Worm (Caenorhabditis elegans): ENCODE measurements around the gene str-208.

Gene str-208

ce11 chrV:4965790-4966189 lies 9.2 kb downstream of the str-208 start:
- TF ChIP-seq arid-1 (GFP tag; conservative IDR thresholded peaks at IDR 0.05) = no peak
- no peak for TF ChIP-seq zip-11 (GFP tag; IDR thresholded peaks at IDR 0.05)
- TF ChIP-seq spr-3 (GFP tag; optimal IDR thresholded peaks at IDR 0.05) = no peak
- TF ChIP-seq ZK546.5 (tag; optimal IDR thresholded peaks at IDR 0.05) = no peak
- no peak for TF ChIP-seq snpc-4 (tag; optimal IDR thresholded peaks at IDR 0.05)
- TF ChIP-seq duxl-1 (tag; optimal IDR thresholded peaks at IDR 0.05; ENCODE audit: poor library complexity) = no peak
- TF ChIP-seq nhr-28 (tag; optimal IDR thresholded peaks at IDR 0.05) = peak; percentile 24

- TF ChIP-seq Y105C5A.15 (GFP tag; IDR thresholded peaks at IDR 0.05) (no peak), arid-1 (GFP tag; conservative IDR thresholded peaks at IDR 0.05) (no peak), php-3 (GFP tag; IDR thresholded peaks at IDR 0.05) (no peak), nhr-77 (tag; optimal IDR thresholded peaks at IDR 0.05) (no peak), ceh-44 (GFP tag; IDR thresholded peaks at IDR 0.05) (no peak), egl-27 (tag; optimal IDR thresholded peaks at IDR 0.05) (no peak), saeg-2 (GFP tag; IDR thresholded peaks at IDR 0.05) (no peak), lir-3 (tag; optimal IDR thresholded peaks at IDR 0.05) (no peak), ceh-20 (GFP tag; IDR thresholded peaks at IDR 0.05) (no peak), aha-1 (tag) (no peak), unc-39 (tag; optimal IDR thresholded peaks at IDR 0.05) (no peak), ztf-11 (tag; optimal IDR thresholded peaks at IDR 0.05) (no peak), lin-1 (GFP tag; IDR thresholded peaks at IDR 0.05) (no peak), spr-1 (tag; optimal IDR thresholded peaks at IDR 0.05) (no peak), nhr-111 (GFP tag; optimal IDR thresholded peaks at IDR 0.05) (no peak), nhr-28 (tag; optimal IDR thresholded peaks at IDR 0.05) (no peak)
Measured at ce11 chrV:4967238-4967637, 10.6 kb downstream of the str-208 start.

- TF ChIP-seq dmd-6 (GFP tag; IDR thresholded peaks at IDR 0.05) (peak; percentile 17; the same call in 1 of the 2 replicates), unc-62 (GFP tag; optimal IDR thresholded peaks at IDR 0.05 in 1 of 2) (peak in 1 of 2 experiments; percentile 13), unc-62 (tag; optimal IDR thresholded peaks at IDR 0.05) (no peak), dve-1 (tag; optimal IDR thresholded peaks at IDR 0.05; ENCODE audit: insufficient read depth) (peak; percentile 27), attf-4 (tag; optimal IDR thresholded peaks at IDR 0.05) (no peak), daf-8 (GFP tag; IDR thresholded peaks at IDR 0.05) (no peak)
Measured at ce11 chrV:4968775-4969174, 12.1 kb downstream of the str-208 start.

ce11 chrV:4969503-4969902 lies 12.9 kb downstream of the str-208 start:
- TF ChIP-seq nhr-28 (tag; optimal IDR thresholded peaks at IDR 0.05) (peak; percentile 48), unc-62 (GFP tag; optimal IDR thresholded peaks at IDR 0.05 in 1 of 2) (peak in 1 of 2 experiments; percentile 33), unc-62 (tag; optimal IDR thresholded peaks at IDR 0.05) (no peak), nhr-6 (tag; optimal IDR thresholded peaks at IDR 0.05) (no peak), nhr-11 (tag; optimal IDR thresholded peaks at IDR 0.05) (peak; percentile 11), R02D3.7 (tag; optimal IDR thresholded peaks at IDR 0.05) (no peak), daf-16 (GFP tag; optimal IDR thresholded peaks at IDR 0.05) (no peak), daf-16 (tag; optimal IDR thresholded peaks at IDR 0.05) (peak; percentile 61), dve-1 (tag; optimal IDR thresholded peaks at IDR 0.05; ENCODE audit: insufficient read depth) (peak; percentile 13), cey-2 (tag; optimal IDR thresholded peaks at IDR 0.05; ENCODE audit: borderline replicate concordance, insufficient read depth) (no peak)

- TF ChIP-seq F10B5.3 (tag; optimal IDR thresholded peaks at IDR 0.05) (no peak), mep-1 (tag; optimal IDR thresholded peaks at IDR 0.05) (no peak), F37D6.2 (tag; optimal IDR thresholded peaks at IDR 0.05) (no peak)
Measured at ce11 chrV:4972943-4973342, 16.3 kb downstream of the str-208 start, which contains the start of gene srsx-9. TSS of gene srsx-9 (minus strand) at chrV:4973043.
